Fruit fly (Drosophila melanogaster): ENCODE results near the gene hdm.

Gene hdm

DNA sequence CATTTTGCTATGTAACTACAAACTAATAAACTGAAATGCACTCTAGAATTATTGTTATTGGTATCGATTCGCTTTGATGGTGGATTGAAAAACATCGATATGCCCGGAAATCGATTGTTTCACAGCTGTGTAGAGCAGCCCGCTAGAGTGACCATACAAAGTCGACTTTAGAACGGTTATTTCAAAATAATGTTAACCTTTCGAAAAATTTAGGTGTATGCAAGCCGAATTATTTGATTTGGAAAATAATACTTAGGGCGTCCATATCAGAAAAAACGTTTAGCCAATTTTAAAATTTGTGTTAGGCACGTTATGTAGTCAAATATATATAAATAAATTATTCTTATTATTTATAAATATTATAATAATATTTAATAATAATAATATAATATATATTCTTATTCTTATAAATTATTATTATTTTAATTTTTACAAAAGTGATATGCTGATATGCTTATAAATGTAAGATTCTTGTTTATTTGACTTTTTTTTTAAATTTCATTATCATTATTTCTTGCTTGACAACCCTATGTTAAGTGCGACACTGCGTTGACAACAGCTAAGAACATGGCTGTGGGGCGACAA, 48.4 kb upstream of the hdm start, which contains the start of gene sws (continued):
- no peak for TF ChIP-seq ase (GFP tag; IDR thresholded peaks at IDR 0.05)
- TF ChIP-seq CG4820 (GFP tag; optimal IDR thresholded peaks at IDR 0.05): no peak
- no peak for TF ChIP-seq Hand (GFP tag; optimal IDR thresholded peaks at IDR 0.05)
- no peak for TF ChIP-seq twi (tag; optimal IDR thresholded peaks at IDR 0.05)
- TF ChIP-seq gfzf (GFP tag; optimal IDR thresholded peaks at IDR 0.05): peak; percentile 36
- TF ChIP-seq bsh (GFP tag; optimal IDR thresholded peaks at IDR 0.05): peak in 1 of 2 experiments; percentile 51
- peak in 1 of 2 experiments; percentile 80 for TF ChIP-seq crp (GFP tag; optimal IDR thresholded peaks at IDR 0.05)
- no peak for TF ChIP-seq Hr78 (GFP tag; optimal IDR thresholded peaks at IDR 0.05)
- TF ChIP-seq lbe (GFP tag; optimal IDR thresholded peaks at IDR 0.05): peak; percentile 1
- no peak; the same call in 1 of the 2 replicates for TF ChIP-seq vvl (GFP tag; IDR thresholded peaks at IDR 0.05)
- peak; percentile 59 for TF ChIP-seq phol (tag; optimal IDR thresholded peaks at IDR 0.05)
- TF ChIP-seq tna (GFP tag; IDR thresholded peaks at IDR 0.05; ENCODE audit: partially characterized antibody): peak; percentile 29; the same call in 1 of the 2 replicates
- TF ChIP-seq zen (tag; optimal IDR thresholded peaks at IDR 0.05): no peak
- no peak for TF ChIP-seq disco-r (GFP tag; optimal IDR thresholded peaks at IDR 0.05)
- TF ChIP-seq gem (tag; optimal IDR thresholded peaks at IDR 0.05): peak; percentile 71
- no peak for TF ChIP-seq CG10959 (GFP tag; IDR thresholded peaks at IDR 0.05)
- no peak for TF ChIP-seq CG7786 (GFP tag; optimal IDR thresholded peaks at IDR 0.05)
- TF ChIP-seq fd3F (GFP tag; optimal IDR thresholded peaks at IDR 0.05): peak; percentile 39
- TF ChIP-seq CG17361 (GFP tag; IDR thresholded peaks at IDR 0.05): peak; percentile 67
- TF ChIP-seq Hr39 (optimal IDR thresholded peaks at IDR 0.05): no peak
- TF ChIP-seq Blimp-1 (GFP tag; optimal IDR thresholded peaks at IDR 0.05): peak; percentile 43
- no peak; the same call in 1 of the 2 replicates for TF ChIP-seq Rfx (GFP tag; IDR thresholded peaks at IDR 0.05)
- TF ChIP-seq CG8281 (tag; optimal IDR thresholded peaks at IDR 0.05): no peak
- no peak for TF ChIP-seq tgo (GFP tag; IDR thresholded peaks at IDR 0.05)
- no peak for TF ChIP-seq Poxn (GFP tag; IDR thresholded peaks at IDR 0.05)
- TF ChIP-seq D19B (GFP tag; optimal IDR thresholded peaks at IDR 0.05): peak; percentile 10
- TF ChIP-seq CG16779 (GFP tag; IDR thresholded peaks at IDR 0.05): no peak
- no peak for TF ChIP-seq CG10274 (GFP tag; optimal IDR thresholded peaks at IDR 0.05)
- TF ChIP-seq H2.0 (GFP tag; IDR thresholded peaks at IDR 0.05): no peak
- TF ChIP-seq peb (GFP tag; IDR thresholded peaks at IDR 0.05): no peak
- no peak for TF ChIP-seq bab2 (GFP tag; optimal IDR thresholded peaks at IDR 0.05)
- TF ChIP-seq CG31365 (tag; optimal IDR thresholded peaks at IDR 0.05): no peak
- TF ChIP-seq CG2202 (tag; optimal IDR thresholded peaks at IDR 0.05): no peak
- no peak for TF ChIP-seq Doc2 (GFP tag; IDR thresholded peaks at IDR 0.05)
- no peak for TF ChIP-seq Lpt (GFP tag; optimal IDR thresholded peaks at IDR 0.05)
- no peak for TF ChIP-seq sob (GFP tag; IDR thresholded peaks at IDR 0.05)
- TF ChIP-seq Dip3 (GFP tag; optimal IDR thresholded peaks at IDR 0.05): no peak
- no peak for TF ChIP-seq eve (GFP tag; optimal IDR thresholded peaks at IDR 0.05)
- TF ChIP-seq ATbp (GFP tag; optimal IDR thresholded peaks at IDR 0.05): no peak
- TF ChIP-seq CG15696 (tag; optimal IDR thresholded peaks at IDR 0.05): no peak
- no peak for TF ChIP-seq pros (GFP tag; optimal IDR thresholded peaks at IDR 0.05)
- TF ChIP-seq en (GFP tag; optimal IDR thresholded peaks at IDR 0.05): no peak
- TF ChIP-seq CG9215 (GFP tag; IDR thresholded peaks at IDR 0.05): no peak
- no peak; the same call in 1 of the 2 replicates for TF ChIP-seq Xrp1 (GFP tag; IDR thresholded peaks at IDR 0.05)
- TF ChIP-seq trem (tag; optimal IDR thresholded peaks at IDR 0.05): peak; percentile 7
- peak; percentile 61 for TF ChIP-seq CG14710 (tag; optimal IDR thresholded peaks at IDR 0.05)
- peak; percentile 15 for TF ChIP-seq Myb (GFP tag; optimal IDR thresholded peaks at IDR 0.05)
- peak; percentile 50; the same call in 2 of the 3 replicates for TF ChIP-seq zen2 (GFP tag; IDR thresholded peaks at IDR 0.05; ENCODE audit: partially characterized antibody)
- no peak for TF ChIP-seq CG7357 (GFP tag; IDR thresholded peaks at IDR 0.05)
- TF ChIP-seq Taf1 (GFP tag; IDR thresholded peaks at IDR 0.05): no peak
- TF ChIP-seq danr (GFP tag; IDR thresholded peaks at IDR 0.05): no peak
